Fruit fly (Drosophila melanogaster): ENCODE data around the gene Cp38.

Cp38 gene

dm6 chrX:8452163-8452562, 29.5 kb upstream of the Cp38 start (continued):
- peak; percentile 100 for TF ChIP-seq mld (GFP tag; IDR thresholded peaks at IDR 0.05; ENCODE audit: partially characterized antibody)
- no peak for TF ChIP-seq fu2 (GFP tag; optimal IDR thresholded peaks at IDR 0.05)
- TF ChIP-seq dimm (GFP tag; IDR thresholded peaks at IDR 0.05) = no peak
- no peak for TF ChIP-seq Oli (tag; optimal IDR thresholded peaks at IDR 0.05)
- peak; percentile 77 for TF ChIP-seq unc-4 (GFP tag; IDR thresholded peaks at IDR 0.05; ENCODE audit: partially characterized antibody)
- no peak for TF ChIP-seq Jarid2 (GFP tag; optimal IDR thresholded peaks at IDR 0.05)
- TF ChIP-seq CG42726 (GFP tag; IDR thresholded peaks at IDR 0.05; ENCODE audit: partially characterized antibody) = peak; percentile 71; the same call in 1 of the 2 replicates
- TF ChIP-seq danr (GFP tag; IDR thresholded peaks at IDR 0.05) = no peak
- TF ChIP-seq CG6791 (GFP tag; IDR thresholded peaks at IDR 0.05; ENCODE audit: partially characterized antibody) = peak; percentile 100
- TF ChIP-seq CG16779 (GFP tag; IDR thresholded peaks at IDR 0.05) = no peak
- no peak for TF ChIP-seq CG3995 (GFP tag; optimal IDR thresholded peaks at IDR 0.05)
- TF ChIP-seq tap (tag; optimal IDR thresholded peaks at IDR 0.05) = no peak
- TF ChIP-seq CG8765 (GFP tag; IDR thresholded peaks at IDR 0.05) = no peak
- TF ChIP-seq CG7963 (GFP tag; IDR thresholded peaks at IDR 0.05; ENCODE audit: partially characterized antibody) = peak; percentile 100
- TF ChIP-seq CG2129 (GFP tag; IDR thresholded peaks at IDR 0.05; ENCODE audit: partially characterized antibody) = peak; percentile 51; the same call in 1 of the 2 replicates
- TF ChIP-seq CG16813 (GFP tag; IDR thresholded peaks at IDR 0.05; ENCODE audit: partially characterized antibody) = peak; percentile 99
- no peak for TF ChIP-seq NFAT (GFP tag; IDR thresholded peaks at IDR 0.05)
- no peak for TF ChIP-seq CG9215 (GFP tag; IDR thresholded peaks at IDR 0.05)
- no peak for TF ChIP-seq dan (GFP tag; IDR thresholded peaks at IDR 0.05)
- TF ChIP-seq stwl (tag; optimal IDR thresholded peaks at IDR 0.05) = no peak
- no peak for TF ChIP-seq pfk (GFP tag; optimal IDR thresholded peaks at IDR 0.05)
- TF ChIP-seq bab2 (GFP tag; optimal IDR thresholded peaks at IDR 0.05) = no peak
- no peak for TF ChIP-seq CG4707 (GFP tag; optimal IDR thresholded peaks at IDR 0.05)
- no peak for TF ChIP-seq Kr (GFP tag; optimal IDR thresholded peaks at IDR 0.05)
- TF ChIP-seq ken (GFP tag; IDR thresholded peaks at IDR 0.05) = no peak
- TF ChIP-seq hb (GFP tag; IDR thresholded peaks at IDR 0.05; ENCODE audit: partially characterized antibody) = peak; percentile 100
- peak; percentile 100 for TF ChIP-seq HLH4C (GFP tag; IDR thresholded peaks at IDR 0.05; ENCODE audit: partially characterized antibody)
- peak; percentile 82; the same call in 1 of the 2 replicates for TF ChIP-seq inv (GFP tag; IDR thresholded peaks at IDR 0.05; ENCODE audit: partially characterized antibody)
- no peak for TF ChIP-seq CG10565 (GFP tag; optimal IDR thresholded peaks at IDR 0.05)
- TF ChIP-seq CG3065 (GFP tag; optimal IDR thresholded peaks at IDR 0.05) = no peak
- peak; percentile 97 for TF ChIP-seq sna (GFP tag; IDR thresholded peaks at IDR 0.05; ENCODE audit: partially characterized antibody)
- TF ChIP-seq cg (GFP tag; optimal IDR thresholded peaks at IDR 0.05) = no peak
- TF ChIP-seq tin (GFP tag; optimal IDR thresholded peaks at IDR 0.05) = no peak
- no peak for TF ChIP-seq abd-A (tag; optimal IDR thresholded peaks at IDR 0.05)
- TF ChIP-seq Eip74EF (GFP tag; optimal IDR thresholded peaks at IDR 0.05) = no peak
- TF ChIP-seq CG8924 (tag; optimal IDR thresholded peaks at IDR 0.05) = no peak
- TF ChIP-seq tna (GFP tag; IDR thresholded peaks at IDR 0.05; ENCODE audit: partially characterized antibody) = peak; percentile 100

dm6 chrX:8455019-8455555, 26.6 kb upstream of the Cp38 start, which contains the start of gene org-1:
TSS of gene org-1 (minus strand) at chrX:8455069.
- TF ChIP-seq CG10366 (GFP tag; IDR thresholded peaks at IDR 0.05) (peak; percentile 98), kah (GFP tag; optimal IDR thresholded peaks at IDR 0.05) (peak; percentile 84), luna (GFP tag; optimal IDR thresholded peaks at IDR 0.05) (peak; percentile 12), row (GFP tag; IDR thresholded peaks at IDR 0.05) (peak; percentile 99), emc (GFP tag; optimal IDR thresholded peaks at IDR 0.05) (peak; percentile 66), CG31388 (GFP tag; optimal IDR thresholded peaks at IDR 0.05) (peak; percentile 91), Dll (GFP tag; IDR thresholded peaks at IDR 0.05; ENCODE audit: partially characterized antibody) (no peak), CG12744 (GFP tag; optimal IDR thresholded peaks at IDR 0.05) (peak; percentile 76), yki (optimal IDR thresholded peaks at IDR 0.05) (no peak), ssp (GFP tag; IDR thresholded peaks at IDR 0.05) (peak; percentile 93), fd102C (GFP tag; optimal IDR thresholded peaks at IDR 0.05) (peak; percentile 82), lab (GFP tag; optimal IDR thresholded peaks at IDR 0.05) (peak; percentile 94), CG17829 (tag; optimal IDR thresholded peaks at IDR 0.05) (peak; percentile 97), HLH4C (GFP tag; IDR thresholded peaks at IDR 0.05; ENCODE audit: partially characterized antibody) (no peak), sima (GFP tag; optimal IDR thresholded peaks at IDR 0.05) (peak; percentile 10)
